Worm (Caenorhabditis elegans) whole organism, late embryonic: Measurements from ENCODE around the gene swt-6.

Experiments
- C08G9.2 ChIP-seq: sonication (generic microtip); optimal IDR thresholded peaks from 2 replicates; lab custom pipeline; 2016; ENCODE audit warnings: mild to moderate bottlenecking, missing genetic modification characterization, moderate library complexity, missing compliant biosample characterization
- C38D4.7 ChIP-seq: fragments of 200-800 bp; sonication (Bioruptor generic); optimal IDR thresholded peaks from 2 replicates; lab custom pipeline; 2018; ENCODE audit warnings: mild to moderate bottlenecking, missing genetic modification characterization, moderate library complexity, missing compliant biosample characterization
- F13H6.1 ChIP-seq: sonication (generic microtip); optimal IDR thresholded peaks from 2 replicates; lab custom pipeline; 2016; ENCODE audit warnings: missing genetic modification characterization, missing compliant biosample characterization
- K02D7.2 ChIP-seq: sonication (generic microtip); optimal IDR thresholded peaks from 2 replicates; lab custom pipeline; 2017; ENCODE audit warnings: mild to moderate bottlenecking, missing genetic modification characterization, missing compliant biosample characterization
- Y22D7AL.16 ChIP-seq: sonication (generic microtip); optimal IDR thresholded peaks from 2 replicates; lab custom pipeline; 2016; ENCODE audit warnings: missing genetic modification characterization, missing compliant biosample characterization
- ahr-1 ChIP-seq: sonication (generic microtip); optimal IDR thresholded peaks from 2 replicates; lab custom pipeline; 2016; ENCODE audit warnings: missing genetic modification characterization, missing compliant biosample characterization
- ceh-14 ChIP-seq: sonication (generic microtip); optimal IDR thresholded peaks from 2 replicates; lab custom pipeline; 2016; ENCODE audit warnings: missing genotype, missing genetic modification characterization, missing compliant biosample characterization
- ceh-24 ChIP-seq: sonication (generic microtip); optimal IDR thresholded peaks from 2 replicates; lab custom pipeline; 2016; ENCODE audit warnings: mild to moderate bottlenecking, missing genetic modification characterization, missing compliant biosample characterization
- ceh-30 ChIP-seq: fragments of 150-350 bp; optimal IDR thresholded peaks from 2 replicates; lab custom pipeline; 2014; ENCODE audit warnings: missing biosample characterization, missing genetic modification characterization
- ceh-31 ChIP-seq: sonication (generic microtip); optimal IDR thresholded peaks from 2 replicates; lab custom pipeline; 2016; ENCODE audit warnings: missing genetic modification characterization, missing compliant biosample characterization
- ceh-9 ChIP-seq: sonication (generic microtip); optimal IDR thresholded peaks from 2 replicates; lab custom pipeline; 2016; ENCODE audit warnings: mild to moderate bottlenecking, missing genetic modification characterization, inconsistent platforms, missing compliant biosample characterization
- dve-1 ChIP-seq: sonication (generic microtip); optimal IDR thresholded peaks from 2 replicates; lab custom pipeline; 2017; ENCODE audit warnings: antibody characterized with exemption, mild to moderate bottlenecking, missing genetic modification characterization, missing compliant biosample characterization
- ets-4 ChIP-seq: sonication (generic microtip); optimal IDR thresholded peaks from 2 replicates; lab custom pipeline; 2016; ENCODE audit warnings: missing genetic modification characterization, missing compliant biosample characterization
- eyg-1 ChIP-seq: sonication (generic microtip); optimal IDR thresholded peaks from 2 replicates; lab custom pipeline; 2016; ENCODE audit warnings: missing genotype, missing genetic modification characterization, missing compliant biosample characterization
- fax-1 ChIP-seq: sonication (generic microtip); optimal IDR thresholded peaks from 2 replicates; lab custom pipeline; 2016; ENCODE audit warnings: missing genotype, missing genetic modification characterization, missing compliant biosample characterization
- hlh-30 ChIP-seq: sonication (generic microtip); optimal IDR thresholded peaks from 2 replicates; lab custom pipeline; 2017; ENCODE audit warnings: antibody characterized with exemption, missing genetic modification characterization, missing compliant biosample characterization; ENCODE audit not compliant: insufficient read depth
- hlh-8 ChIP-seq: sonication (generic microtip); optimal IDR thresholded peaks from 2 replicates; lab custom pipeline; 2016; ENCODE audit warnings: missing genotype, missing genetic modification characterization, missing compliant biosample characterization
- madf-2 ChIP-seq: sonication (generic microtip); optimal IDR thresholded peaks from 2 replicates; lab custom pipeline; 2017; ENCODE audit warnings: missing genetic modification characterization, missing compliant biosample characterization
- nhr-232 ChIP-seq: sonication (generic microtip); optimal IDR thresholded peaks from 2 replicates; lab custom pipeline; 2016; ENCODE audit warnings: missing genetic modification characterization, missing compliant biosample characterization
- npax-4 ChIP-seq: sonication (generic microtip); optimal IDR thresholded peaks from 2 replicates; lab custom pipeline; 2016; ENCODE audit warnings: missing genetic modification characterization, missing compliant biosample characterization
- pha-2 ChIP-seq: sonication (generic microtip); optimal IDR thresholded peaks from 2 replicates; lab custom pipeline; 2017; ENCODE audit warnings: mild to moderate bottlenecking, missing genetic modification characterization, missing compliant biosample characterization
- pqm-1 ChIP-seq: sonication (generic microtip); optimal IDR thresholded peaks from 2 replicates; lab custom pipeline; 2016; ENCODE audit warnings: missing genetic modification characterization, missing compliant biosample characterization
- sox-2 ChIP-seq: fragments of 200-800 bp; sonication (Bioruptor generic); IDR thresholded peaks from 2 replicates; pipeline ENCODE4 v1.3.6; 2022; ENCODE audit warnings: missing genetic modification reagents, missing genetic modification characterization, missing compliant biosample characterization
- sox-4 ChIP-seq: sonication (generic microtip); optimal IDR thresholded peaks from 2 replicates; lab custom pipeline; 2017; ENCODE audit warnings: mild to moderate bottlenecking, missing genetic modification characterization, inconsistent platforms, missing compliant biosample characterization
- syd-9 ChIP-seq: sonication (generic microtip); optimal IDR thresholded peaks from 2 replicates; lab custom pipeline; 2016; ENCODE audit warnings: mild to moderate bottlenecking, missing genetic modification characterization, moderate library complexity, missing compliant biosample characterization
- tbx-2 ChIP-seq: sonication (generic microtip); optimal IDR thresholded peaks from 2 replicates; lab custom pipeline; 2016; ENCODE audit warnings: missing genetic modification characterization, missing compliant biosample characterization
- tbx-7 ChIP-seq: sonication (generic microtip); optimal IDR thresholded peaks from 2 replicates; lab custom pipeline; 2016; ENCODE audit warnings: missing genotype, missing genetic modification characterization, missing compliant biosample characterization
- ttx-3 ChIP-seq: sonication (generic microtip); optimal IDR thresholded peaks from 2 replicates; lab custom pipeline; 2016; ENCODE audit warnings: missing genetic modification reagents, missing genetic modification characterization, missing compliant biosample characterization
- unc-3 ChIP-seq, 2 experiments: fragments of 200-800 bp in 1 of 2; sonication (Bioruptor generic) in 1 of 2; sonication (generic microtip) in 1 of 2; conservative IDR thresholded peaks in 1 of 2; optimal IDR thresholded peaks in 1 of 2; 2 replicates each; pipeline versions ENCODE4 v1.3.6 to Lab custom; 2016 to 2022; ENCODE audit warnings: missing compliant biosample characterization in 2 of 2, missing genetic modification characterization in 2 of 2, missing genetic modification reagents in 1 of 2
- unc-42 ChIP-seq: sonication (generic microtip); optimal IDR thresholded peaks from 2 replicates; lab custom pipeline; 2016; ENCODE audit warnings: missing genotype, missing genetic modification characterization, missing compliant biosample characterization
- unc-55 ChIP-seq: sonication (generic microtip); optimal IDR thresholded peaks from 2 replicates; lab custom pipeline; 2017; ENCODE audit warnings: missing biosample characterization, missing genetic modification reagents, missing genetic modification characterization
- unc-86 ChIP-seq: sonication (generic microtip); optimal IDR thresholded peaks from 2 replicates; lab custom pipeline; 2016; ENCODE audit warnings: missing genetic modification characterization, missing compliant biosample characterization
- ztf-16 ChIP-seq: sonication (generic microtip); optimal IDR thresholded peaks from 2 replicates; lab custom pipeline; 2017; ENCODE audit warnings: missing genetic modification characterization, missing compliant biosample characterization

Gene swt-6

ce11 chrV:14002402-14002801, 48.2 kb downstream of the swt-6 start (continued):
- TF ChIP-seq ceh-24 (tag; lab: Kevin White, UChicago) (no peak), ahr-1 (tag; lab: Kevin White, UChicago) (no peak), unc-86 (tag; lab: Kevin White, UChicago) (no peak), tbx-7 (tag; lab: Kevin White, UChicago) (no peak), ceh-30 (tag; lab: Kevin White, UChicago) (no peak), ceh-14 (tag; lab: Kevin White, UChicago) (no peak), ets-4 (tag; lab: Kevin White, UChicago) (no peak), ztf-16 (no peak), unc-3 (GFP tag; conservative IDR thresholded peaks at IDR 0.05; lab: Robert Waterston, UW) (no peak), unc-3 (tag; optimal IDR thresholded peaks at IDR 0.05; lab: Kevin White, UChicago) (no peak), ttx-3 (no peak), sox-2 (GFP tag; lab: Robert Waterston, UW) (no peak), K02D7.2 (tag; lab: Kevin White, UChicago) (no peak), eyg-1 (no peak), pha-2 (tag; lab: Kevin White, UChicago) (no peak), C08G9.2 (tag; lab: Kevin White, UChicago) (peak; percentile 39), hlh-8 (tag; lab: Kevin White, UChicago) (no peak), madf-2 (tag; lab: Kevin White, UChicago) (no peak), ceh-31 (tag; lab: Kevin White, UChicago) (peak; percentile 24), C38D4.7 (GFP tag; lab: Kevin White, UChicago) (no peak), dve-1 (tag; lab: Kevin White, UChicago) (no peak), hlh-30 (tag; lab: Kevin White, UChicago) (no peak), npax-4 (tag; lab: Kevin White, UChicago) (no peak), fax-1 (no peak), Y22D7AL.16 (tag; lab: Kevin White, UChicago) (no peak), sox-4 (tag; lab: Kevin White, UChicago) (no peak), tbx-2 (tag; lab: Kevin White, UChicago) (peak; percentile 44), syd-9 (tag; lab: Kevin White, UChicago) (no peak), pqm-1 (tag; lab: Kevin White, UChicago) (no peak), nhr-232 (no peak), F13H6.1 (tag; lab: Kevin White, UChicago) (no peak)

ce11 chrV:14003587-14004156, 49.5 kb downstream of the swt-6 start:
- TF ChIP-seq dve-1 (tag; lab: Kevin White, UChicago) (no peak), pha-2 (tag; lab: Kevin White, UChicago) (no peak), C38D4.7 (GFP tag; lab: Kevin White, UChicago) (no peak), ceh-9 (tag; lab: Kevin White, UChicago) (no peak), unc-42 (tag; lab: Kevin White, UChicago) (peak; percentile 13), ceh-24 (tag; lab: Kevin White, UChicago) (no peak), unc-55 (GFP tag; lab: Kevin White, UChicago) (no peak), hlh-8 (tag; lab: Kevin White, UChicago) (peak; percentile 21)

- TF ChIP-seq unc-42 (tag; lab: Kevin White, UChicago) (peak; percentile 28), hlh-30 (tag; lab: Kevin White, UChicago) (no peak)
These were observed 50.2 kb downstream of the swt-6 start for ce11 chrV:14004342-14004741.
